Worm (Caenorhabditis elegans) whole organism, L4 larva: ENCODE measurements around the gene mrps-26.

Source experiments
- ama-1 ChIP-seq: fragments of 150-350 bp; optimal IDR thresholded peaks from 2 replicates; lab custom pipeline; 2014; ENCODE audit warnings: inconsistent platforms, mixed read lengths
- dmd-6 ChIP-seq: fragments of 200-800 bp; sonication (Bioruptor generic); IDR thresholded peaks from 2 replicates; pipeline ENCODE4 v1.3.6; 2022; ENCODE audit warnings: missing genetic modification reagents, missing genetic modification characterization, missing compliant biosample characterization
- nhr-10 ChIP-seq: fragments of 150-350 bp; optimal IDR thresholded peaks from 2 replicates; lab custom pipeline; 2014; ENCODE audit warnings: missing biosample characterization, missing genetic modification characterization
- pqm-1 ChIP-seq: sonication (generic microtip); optimal IDR thresholded peaks from 2 replicates; lab custom pipeline; 2017; ENCODE audit warnings: missing biosample characterization, missing genetic modification characterization
- skn-1 ChIP-seq: fragments of 150-350 bp; optimal IDR thresholded peaks from 2 replicates; lab custom pipeline; 2014; ENCODE audit warnings: missing biosample characterization, missing genetic modification characterization
- ztf-7 ChIP-seq: fragments of 150-350 bp; optimal IDR thresholded peaks from 2 replicates; lab custom pipeline; 2014; ENCODE audit warnings: missing biosample characterization, missing genetic modification characterization

DNA sequence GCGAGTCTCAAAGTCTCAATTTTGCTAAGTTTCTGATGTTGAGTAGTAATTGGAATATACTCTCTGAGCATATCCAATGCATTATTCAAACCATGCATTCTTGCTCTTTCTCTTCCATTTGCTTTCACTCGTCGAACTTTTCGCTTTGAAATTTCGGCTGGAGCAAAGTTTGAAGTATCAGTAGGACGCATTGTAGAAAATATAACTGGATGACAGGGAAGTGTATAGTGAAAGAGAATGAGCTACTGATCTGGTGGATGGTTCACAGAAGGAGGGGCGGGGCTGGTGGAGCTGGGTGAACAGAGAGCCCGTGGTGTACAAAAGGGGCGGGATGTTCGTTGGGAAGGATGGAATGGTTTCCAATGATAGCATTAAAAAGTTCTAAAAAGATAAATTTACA lies 7.4 kb downstream of the mrps-26 start:
- no peak for TF ChIP-seq nhr-10 (tag; lab: Kevin White, UChicago)
- no peak for TF ChIP-seq dmd-6 (GFP tag; lab: Robert Waterston, UW)
- no peak for TF ChIP-seq ama-1
- no peak for TF ChIP-seq ztf-7
- no peak for TF ChIP-seq skn-1 (tag; lab: Kevin White, UChicago)
- no peak for TF ChIP-seq pqm-1 (tag; lab: Kevin White, UChicago)
